Fruit fly (Drosophila melanogaster) whole organism, prepupa: ENCODE data around the gene Kyat.

ENCODE experiments used
- Blimp-1 ChIP-seq: fragments of 200-800 bp; sonication (Bioruptor generic); optimal IDR thresholded peaks from 3 replicates; lab custom pipeline; 2017; ENCODE audit warnings: missing biosample characterization, missing genetic modification characterization, mild to moderate bottlenecking, moderate library complexity, missing genetic modification reagents
- CG10631 ChIP-seq: fragments of 200-800 bp; sonication (Bioruptor generic); optimal IDR thresholded peaks from 2 replicates; lab custom pipeline; 2016; ENCODE audit warnings: missing biosample characterization, missing genetic modification characterization
- CG10669 ChIP-seq: fragments of 200-800 bp; sonication (Bioruptor generic); optimal IDR thresholded peaks from 3 replicates; lab custom pipeline; 2018; ENCODE audit warnings: missing biosample characterization, mild to moderate bottlenecking, missing genetic modification characterization, moderate library complexity
- CG11294 ChIP-seq: fragments of 200-800 bp; sonication (Bioruptor generic); IDR thresholded peaks from 2 replicates; pipeline ENCODE4 v1.3.6; 2022; ENCODE audit warnings: missing biosample characterization, missing genetic modification characterization
- CG11762 ChIP-seq: fragments of 200-800 bp; sonication (Bioruptor generic); optimal IDR thresholded peaks from 3 replicates; lab custom pipeline; 2016; ENCODE audit warnings: missing biosample characterization, missing genetic modification characterization; ENCODE audit not compliant: insufficient read depth
- CG11902 ChIP-seq: fragments of 200-800 bp; sonication (Bioruptor generic); optimal IDR thresholded peaks from 3 replicates; lab custom pipeline; 2016; ENCODE audit warnings: missing biosample characterization, missing genetic modification characterization
- CG1621 ChIP-seq: fragments of 200-800 bp; sonication (Bioruptor generic); optimal IDR thresholded peaks from 3 replicates; lab custom pipeline; 2018; ENCODE audit warnings: missing biosample characterization, mild to moderate bottlenecking, missing genetic modification characterization
- CG16779 ChIP-seq: fragments of 200-800 bp; sonication (Bioruptor generic); optimal IDR thresholded peaks from 3 replicates; lab custom pipeline; 2017; ENCODE audit warnings: missing biosample characterization, mild to moderate bottlenecking, missing genetic modification characterization
- CG3032 ChIP-seq: fragments of 200-800 bp; optimal IDR thresholded peaks from 2 replicates; lab custom pipeline; 2019; ENCODE audit warnings: missing biosample characterization, mild to moderate bottlenecking, missing genetic modification characterization, moderate library complexity
- CG31627 ChIP-seq: fragments of 200-800 bp; sonication (Bioruptor generic); optimal IDR thresholded peaks from 3 replicates; lab custom pipeline; 2016; ENCODE audit warnings: missing biosample characterization, missing genetic modification characterization
- CG32006 ChIP-seq: fragments of 200-800 bp; sonication (Bioruptor generic); optimal IDR thresholded peaks from 3 replicates; lab custom pipeline; 2017; ENCODE audit warnings: missing biosample characterization, mild to moderate bottlenecking, missing genetic modification characterization
- CG34406 ChIP-seq: fragments of 200-800 bp; sonication (Bioruptor generic); optimal IDR thresholded peaks from 3 replicates; lab custom pipeline; 2016; ENCODE audit warnings: missing biosample characterization, missing genetic modification characterization
- CG3919 ChIP-seq: fragments of 200-800 bp; sonication (Bioruptor generic); optimal IDR thresholded peaks from 3 replicates; lab custom pipeline; 2016; ENCODE audit warnings: missing biosample characterization, missing genetic modification characterization
- CG4318 ChIP-seq: fragments of 200-800 bp; sonication (Bioruptor generic); optimal IDR thresholded peaks from 3 replicates; lab custom pipeline; 2017; ENCODE audit warnings: missing biosample characterization, mild to moderate bottlenecking, missing genetic modification characterization
- CG6276 ChIP-seq: fragments of 200-800 bp; sonication (Bioruptor generic); optimal IDR thresholded peaks from 2 replicates; lab custom pipeline; 2017; ENCODE audit warnings: missing biosample characterization, mild to moderate bottlenecking, missing genetic modification characterization
- CG6792 ChIP-seq: fragments of 200-800 bp; sonication (Bioruptor generic); optimal IDR thresholded peaks from 3 replicates; lab custom pipeline; 2016; ENCODE audit warnings: missing biosample characterization, missing genetic modification characterization
- CG6808 ChIP-seq: fragments of 200-800 bp; sonication (Bioruptor generic); optimal IDR thresholded peaks from 3 replicates; lab custom pipeline; 2017; ENCODE audit warnings: missing biosample characterization, missing genetic modification characterization, mild to moderate bottlenecking, moderate library complexity, missing genetic modification reagents
- CG6854 ChIP-seq: fragments of 200-800 bp; sonication (Bioruptor generic); optimal IDR thresholded peaks from 2 replicates; lab custom pipeline; 2017; ENCODE audit warnings: missing biosample characterization, mild to moderate bottlenecking, missing genetic modification characterization
- CG7368 ChIP-seq: fragments of 200-800 bp; sonication (Bioruptor generic); optimal IDR thresholded peaks from 3 replicates; lab custom pipeline; 2016; ENCODE audit warnings: missing biosample characterization, missing genetic modification characterization
- CG8119 ChIP-seq: fragments of 200-800 bp; sonication (Bioruptor generic); IDR thresholded peaks from 3 replicates; pipeline ENCODE4 v1.3.6; 2022; ENCODE audit warnings: missing biosample characterization, missing genetic modification characterization
- CG8319 ChIP-seq: fragments of 200-800 bp; sonication (Bioruptor generic); optimal IDR thresholded peaks from 3 replicates; lab custom pipeline; 2016; ENCODE audit warnings: missing biosample characterization, missing genetic modification characterization
- CG8632 ChIP-seq: fragments of 200-800 bp; sonication (Bioruptor generic); optimal IDR thresholded peaks from 3 replicates; lab custom pipeline; 2016; ENCODE audit warnings: missing biosample characterization, missing genetic modification characterization
- CG9139 ChIP-seq: fragments of 200-800 bp; sonication (Bioruptor generic); optimal IDR thresholded peaks from 3 replicates; lab custom pipeline; 2017; ENCODE audit warnings: missing biosample characterization, mild to moderate bottlenecking, missing genetic modification characterization
- Eip75B ChIP-seq: fragments of 200-800 bp; sonication (Bioruptor generic); optimal IDR thresholded peaks from 3 replicates; lab custom pipeline; 2016; ENCODE audit warnings: missing biosample characterization, missing genetic modification characterization
- Eip93F ChIP-seq: fragments of 200-800 bp; sonication (Bioruptor generic); optimal IDR thresholded peaks from 2 replicates; lab custom pipeline; 2016; ENCODE audit warnings: missing biosample characterization, mild to moderate bottlenecking, missing genetic modification characterization
- Ets21C ChIP-seq: fragments of 200-800 bp; sonication (Bioruptor generic); optimal IDR thresholded peaks from 3 replicates; lab custom pipeline; 2016; ENCODE audit warnings: missing biosample characterization, missing genetic modification characterization
- Ets96B ChIP-seq: fragments of 200-800 bp; optimal IDR thresholded peaks from 2 replicates; lab custom pipeline; 2019; ENCODE audit warnings: missing biosample characterization, mild to moderate bottlenecking, missing genetic modification characterization, moderate library complexity
- Gug ChIP-seq: fragments of 200-800 bp; sonication (Bioruptor generic); IDR thresholded peaks from 2 replicates; pipeline ENCODE4 v1.3.6; 2022; ENCODE audit warnings: missing biosample characterization, missing genetic modification characterization
- Hr38 ChIP-seq: sonication (Bioruptor generic); optimal IDR thresholded peaks from 2 replicates; lab custom pipeline; 2016; ENCODE audit warnings: missing biosample characterization, missing genetic modification characterization
- Hr39 ChIP-seq: fragments of 200-800 bp; sonication (Bioruptor generic); optimal IDR thresholded peaks from 2 replicates; lab custom pipeline; 2016; ENCODE audit warnings: missing biosample characterization, missing genetic modification characterization
- Hr4 ChIP-seq: fragments of 200-800 bp; sonication (Bioruptor generic); optimal IDR thresholded peaks from 3 replicates; lab custom pipeline; 2016; ENCODE audit warnings: missing biosample characterization, missing genetic modification characterization
- Met ChIP-seq: fragments of 200-800 bp; sonication (Bioruptor generic); optimal IDR thresholded peaks from 3 replicates; lab custom pipeline; 2016; ENCODE audit warnings: missing biosample characterization, missing genetic modification characterization
- OdsH ChIP-seq: fragments of 200-800 bp; sonication (Bioruptor generic); optimal IDR thresholded peaks from 3 replicates; lab custom pipeline; 2016; ENCODE audit warnings: missing biosample characterization, missing genetic modification characterization
- Sox102F ChIP-seq: fragments of 200-800 bp; sonication (Bioruptor generic); optimal IDR thresholded peaks from 2 replicates; lab custom pipeline; 2016; ENCODE audit warnings: missing biosample characterization, mild to moderate bottlenecking, missing genetic modification characterization
- Sox15 ChIP-seq: fragments of 200-800 bp; sonication (Bioruptor generic); optimal IDR thresholded peaks from 3 replicates; lab custom pipeline; 2016; ENCODE audit warnings: missing biosample characterization, missing genetic modification characterization
- acj6 ChIP-seq: fragments of 200-800 bp; sonication (Bioruptor generic); optimal IDR thresholded peaks from 3 replicates; lab custom pipeline; 2016; ENCODE audit warnings: missing biosample characterization, missing genetic modification characterization
- cyc ChIP-seq: fragments of 200-800 bp; sonication (Bioruptor generic); optimal IDR thresholded peaks from 3 replicates; lab custom pipeline; 2016; ENCODE audit warnings: missing biosample characterization, missing genetic modification characterization
- eg ChIP-seq: fragments of 200-800 bp; sonication (Bioruptor generic); IDR thresholded peaks from 3 replicates; pipeline ENCODE4 v1.3.6; 2022; ENCODE audit warnings: missing biosample characterization, missing genetic modification characterization
- esn ChIP-seq: fragments of 200-800 bp; sonication (Bioruptor generic); optimal IDR thresholded peaks from 2 replicates; lab custom pipeline; 2016; ENCODE audit warnings: missing biosample characterization, mild to moderate bottlenecking, missing genetic modification characterization, moderate library complexity
- fd59A ChIP-seq: fragments of 200-800 bp; sonication (Bioruptor generic); optimal IDR thresholded peaks from 2 replicates; lab custom pipeline; 2017; ENCODE audit warnings: missing biosample characterization, mild to moderate bottlenecking, missing genetic modification characterization, missing genetic modification reagents
- fd85E ChIP-seq: fragments of 200-800 bp; sonication (Bioruptor generic); optimal IDR thresholded peaks from 3 replicates; lab custom pipeline; 2016; ENCODE audit warnings: missing biosample characterization, missing genetic modification characterization
- lz ChIP-seq: fragments of 200-800 bp; sonication (Bioruptor generic); optimal IDR thresholded peaks from 3 replicates; lab custom pipeline; 2016; ENCODE audit warnings: missing biosample characterization, missing genetic modification characterization
- net ChIP-seq: fragments of 200-800 bp; sonication (Bioruptor generic); optimal IDR thresholded peaks from 3 replicates; lab custom pipeline; 2016; ENCODE audit warnings: missing biosample characterization, missing genetic modification characterization
- pdm3 ChIP-seq: fragments of 200-800 bp; sonication (Bioruptor generic); optimal IDR thresholded peaks from 3 replicates; lab custom pipeline; 2016; ENCODE audit warnings: missing biosample characterization, missing genetic modification characterization
- salr ChIP-seq, 2 experiments: fragments of 200-800 bp; sonication (Bioruptor generic); optimal IDR thresholded peaks; 3 replicates each; lab custom pipeline; 2016 to 2018; ENCODE audit warnings: missing biosample characterization in 2 of 2, missing genetic modification characterization in 2 of 2, mild to moderate bottlenecking in 1 of 2
- spab ChIP-seq: fragments of 200-800 bp; sonication (Bioruptor generic); optimal IDR thresholded peaks from 2 replicates; lab custom pipeline; 2017; ENCODE audit warnings: missing biosample characterization, mild to moderate bottlenecking, missing genetic modification characterization, missing genetic modification reagents
- ss ChIP-seq, 2 experiments: fragments of 200-800 bp; sonication (Bioruptor generic); optimal IDR thresholded peaks; 2 replicates in 1 of 2; 3 replicates in 1 of 2; lab custom pipeline; 2017 to 2018; ENCODE audit warnings: mild to moderate bottlenecking in 2 of 2, missing biosample characterization in 2 of 2, missing genetic modification characterization in 2 of 2, moderate library complexity in 1 of 2
- svp ChIP-seq: fragments of 200-800 bp; sonication (Bioruptor generic); peaks from one replicate; lab custom pipeline; 2016; ENCODE audit warnings: missing biosample characterization, missing genetic modification characterization
- vri ChIP-seq: fragments of 200-800 bp; sonication (Bioruptor generic); optimal IDR thresholded peaks from 3 replicates; lab custom pipeline; 2016; ENCODE audit warnings: missing biosample characterization, mild to moderate bottlenecking, missing genetic modification characterization

Gene Kyat

dm6 chr3R:11850917-11851897 lies 28.9 kb upstream of the Kyat start:
- peak; percentile 97 for TF ChIP-seq CG8119 (GFP tag; lab: Robert Waterston, UW)
- peak; percentile 82 for TF ChIP-seq CG10669
- peak; percentile 81 for TF ChIP-seq CG11762
- TF ChIP-seq CG4318 (GFP tag; lab: Kevin White, UChicago) = peak; percentile 95
- peak; percentile 87 for TF ChIP-seq acj6 (GFP tag; lab: Kevin White, UChicago)
- peak; percentile 95 for TF ChIP-seq CG6276 (GFP tag; lab: Kevin White, UChicago)
- TF ChIP-seq Met (GFP tag; lab: Kevin White, UChicago) = peak; percentile 79
- peak; percentile 76 for TF ChIP-seq esn (GFP tag; lab: Kevin White, UChicago)
- TF ChIP-seq Hr38 (GFP tag; lab: Kevin White, UChicago) = peak; percentile 55
- TF ChIP-seq Eip93F (GFP tag; lab: Kevin White, UChicago) = no peak
- peak; percentile 75 for TF ChIP-seq fd59A (GFP tag; lab: Kevin White, UChicago)
- peak; percentile 78 for TF ChIP-seq CG31627
- TF ChIP-seq salr (GFP tag; optimal IDR thresholded peaks at IDR 0.05; lab: Kevin White, UChicago) = peak; percentile 68 to 96
- peak; percentile 56 for TF ChIP-seq CG9139
- peak; percentile 77 for TF ChIP-seq spab (GFP tag; lab: Kevin White, UChicago)
- TF ChIP-seq svp (GFP tag; lab: Kevin White, UChicago) = peak; percentile 92
- TF ChIP-seq CG7368 = peak; percentile 75
- TF ChIP-seq CG32006 (GFP tag; lab: Kevin White, UChicago) = peak; percentile 98
- peak; percentile 86 for TF ChIP-seq Gug (GFP tag; lab: Robert Waterston, UW)
- TF ChIP-seq CG8319 = peak; percentile 56
- peak; percentile 90 for TF ChIP-seq pdm3 (GFP tag; lab: Kevin White, UChicago)
- peak; percentile 80 for TF ChIP-seq Hr39 (GFP tag; lab: Kevin White, UChicago)
- peak; percentile 73 for TF ChIP-seq lz (GFP tag; lab: Kevin White, UChicago)
- TF ChIP-seq CG6792 (GFP tag; lab: Kevin White, UChicago) = peak; percentile 75
- TF ChIP-seq net (GFP tag; lab: Kevin White, UChicago) = peak; percentile 90
- peak; percentile 87 for TF ChIP-seq CG16779 (tag; lab: Kevin White, UChicago)
- peak; percentile 76 for TF ChIP-seq CG1621
- TF ChIP-seq Sox102F (GFP tag; lab: Kevin White, UChicago) = peak; percentile 70
- peak; percentile 58 for TF ChIP-seq CG11902 (GFP tag; lab: Kevin White, UChicago)
- peak; percentile 91 for TF ChIP-seq eg (GFP tag; lab: Robert Waterston, UW)
- TF ChIP-seq OdsH (GFP tag; lab: Kevin White, UChicago) = peak; percentile 93
- TF ChIP-seq Ets96B (tag; lab: Kevin White, UChicago) = peak; percentile 83
- peak; percentile 84 for TF ChIP-seq CG3032
- peak; percentile 97 for TF ChIP-seq Hr4 (GFP tag; lab: Kevin White, UChicago)
- TF ChIP-seq CG10631 (GFP tag; lab: Kevin White, UChicago) = peak; percentile 89
- peak; percentile 10 for TF ChIP-seq CG6854
- peak; percentile 70 for TF ChIP-seq cyc (GFP tag; lab: Kevin White, UChicago)
- no peak for TF ChIP-seq vri
- peak; percentile 71 for TF ChIP-seq Ets21C (GFP tag; lab: Kevin White, UChicago)
- TF ChIP-seq CG34406 (GFP tag; lab: Kevin White, UChicago) = peak; percentile 73
- peak; percentile 68 to 75 for TF ChIP-seq ss (GFP tag; optimal IDR thresholded peaks at IDR 0.05; lab: Kevin White, UChicago)
- TF ChIP-seq Eip75B (GFP tag; lab: Kevin White, UChicago) = peak; percentile 87
- TF ChIP-seq CG6808 = peak; percentile 79
- peak; percentile 90 for TF ChIP-seq CG3919 (GFP tag; lab: Kevin White, UChicago)
- peak; percentile 87 for TF ChIP-seq CG11294
- TF ChIP-seq Blimp-1 (GFP tag; lab: Kevin White, UChicago) = peak; percentile 0
- TF ChIP-seq Sox15 (GFP tag; lab: Kevin White, UChicago) = peak; percentile 39
- no peak for TF ChIP-seq fd85E (GFP tag; lab: Kevin White, UChicago)
- TF ChIP-seq CG8632 (GFP tag; lab: Kevin White, UChicago) = peak; percentile 72
